Fruit fly (Drosophila melanogaster) S2 (cell line): ENCODE data around the gene Nup58.

Experiments
- CG8478 ChIP-seq: fragments of >200 bp; optimal IDR thresholded peaks from 2 replicates; lab custom pipeline; 2018
- CTCF ChIP-seq, 2 experiments: fragments of >200 bp; optimal IDR thresholded peaks; 2 replicates each; lab custom pipeline; 2018

Gene Nup58

dm6 chr3R:19671223-19671991 is 26.6 kb downstream of the Nup58 start, which contains the start of gene Naam:
Gene Naam, plus strand, starts transcription at chr3R:19671450.
- TF ChIP-seq CG8478 (lab: Kevin White, UChicago) (no peak), CTCF (optimal IDR thresholded peaks at IDR 0.05; lab: Kevin White, UChicago) (no peak)

DNA sequence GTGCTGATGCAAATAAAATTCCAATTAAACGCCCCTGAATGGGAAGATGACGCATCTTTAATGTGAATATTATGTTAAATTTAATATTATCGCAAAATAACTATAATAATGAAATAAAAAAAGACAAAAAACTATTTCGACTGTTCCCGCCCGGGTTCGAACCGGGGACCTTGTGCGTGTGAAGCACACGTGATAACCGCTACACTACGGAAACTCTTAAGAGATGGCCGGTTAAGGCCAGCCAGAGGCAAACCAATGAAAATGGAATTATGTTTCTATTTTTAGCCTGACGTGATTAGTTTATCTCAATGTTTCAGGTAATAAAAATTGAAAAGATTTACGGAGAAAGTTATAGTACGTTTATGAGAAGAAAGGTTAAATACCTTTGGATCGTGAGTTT is 27.3 kb downstream of the Nup58 start:
- TF ChIP-seq CTCF (optimal IDR thresholded peaks at IDR 0.05; lab: Kevin White, UChicago) (no peak), CG8478 (lab: Kevin White, UChicago) (no peak)

- TF ChIP-seq CTCF (optimal IDR thresholded peaks at IDR 0.05; lab: Kevin White, UChicago) = no peak
- no peak for TF ChIP-seq CG8478 (lab: Kevin White, UChicago)
Measured at dm6 chr3R:19672905-19673304, 28.1 kb downstream of the Nup58 start.

DNA sequence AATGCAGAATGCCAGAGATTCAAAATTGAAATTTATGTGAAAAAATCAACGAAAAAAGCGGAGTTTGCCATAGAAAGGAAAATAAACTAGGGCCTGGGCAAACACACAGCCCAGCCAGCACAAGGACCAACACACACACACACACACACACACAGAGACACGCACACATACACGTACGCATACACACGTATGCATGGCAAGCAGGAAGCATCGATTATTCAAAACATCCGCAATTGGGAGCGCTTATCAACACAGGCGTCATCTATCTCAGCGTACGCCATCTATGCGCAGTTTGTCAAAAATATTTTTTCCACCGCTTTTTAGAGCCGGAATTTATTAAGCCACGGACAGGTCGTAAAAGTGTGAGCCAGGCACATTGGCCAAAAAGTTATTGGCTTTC is 35.0 kb downstream of the Nup58 start:
- TF ChIP-seq CTCF (optimal IDR thresholded peaks at IDR 0.05; lab: Kevin White, UChicago) (peak in 1 of 2 experiments; percentile 27), CG8478 (lab: Kevin White, UChicago) (no peak)

dm6 chr3R:19682424-19682823 is 37.6 kb downstream of the Nup58 start:
- TF ChIP-seq CG8478 (lab: Kevin White, UChicago) = no peak
- TF ChIP-seq CTCF (optimal IDR thresholded peaks at IDR 0.05; lab: Kevin White, UChicago) = no peak
